Worm (Caenorhabditis elegans) whole organism, late embryonic: Measurements from ENCODE around the gene hrpu-2.

Experiments
- Y22D7AL.16 ChIP-seq: sonication (generic microtip); optimal IDR thresholded peaks from 2 replicates; lab custom pipeline; 2016; ENCODE audit warnings: missing genetic modification characterization, missing compliant biosample characterization
- ama-1 ChIP-seq: fragments of 150-350 bp; optimal IDR thresholded peaks from 2 replicates; lab custom pipeline; 2014
- elt-2 ChIP-seq: sonication (generic microtip); optimal IDR thresholded peaks from 2 replicates; lab custom pipeline; 2016; ENCODE audit warnings: missing genetic modification reagents, missing genetic modification characterization, missing compliant biosample characterization
- hlh-13 ChIP-seq: fragments of 200-800 bp; sonication (Bioruptor generic); optimal IDR thresholded peaks from 2 replicates; lab custom pipeline; 2018; ENCODE audit warnings: mild to moderate bottlenecking, missing genetic modification characterization, missing compliant biosample characterization
- hlh-15 ChIP-seq: sonication (generic microtip); optimal IDR thresholded peaks from 2 replicates; lab custom pipeline; 2016; ENCODE audit warnings: missing genetic modification characterization, missing compliant biosample characterization
- hlh-30 ChIP-seq: sonication (generic microtip); optimal IDR thresholded peaks from 2 replicates; lab custom pipeline; 2017; ENCODE audit warnings: antibody characterized with exemption, missing genetic modification characterization, missing compliant biosample characterization; ENCODE audit not compliant: insufficient read depth
- unc-86 ChIP-seq: sonication (generic microtip); optimal IDR thresholded peaks from 2 replicates; lab custom pipeline; 2016; ENCODE audit warnings: missing genetic modification characterization, missing compliant biosample characterization

ce11 chrIV:2223685-2224084 lies 46.0 kb downstream of the hrpu-2 start:
- TF ChIP-seq hlh-15 (tag; lab: Kevin White, UChicago), result no peak
- TF ChIP-seq Y22D7AL.16 (tag; lab: Kevin White, UChicago), result no peak
- TF ChIP-seq hlh-13, result no peak
- no peak for TF ChIP-seq ama-1 (lab: Kevin White, UChicago)
- no peak for TF ChIP-seq unc-86 (tag; lab: Kevin White, UChicago)
- TF ChIP-seq elt-2 (tag; lab: Kevin White, UChicago), result no peak
- no peak for TF ChIP-seq hlh-30
